Fruit fly (Drosophila melanogaster): ENCODE measurements around the gene CG18542.

DNA sequence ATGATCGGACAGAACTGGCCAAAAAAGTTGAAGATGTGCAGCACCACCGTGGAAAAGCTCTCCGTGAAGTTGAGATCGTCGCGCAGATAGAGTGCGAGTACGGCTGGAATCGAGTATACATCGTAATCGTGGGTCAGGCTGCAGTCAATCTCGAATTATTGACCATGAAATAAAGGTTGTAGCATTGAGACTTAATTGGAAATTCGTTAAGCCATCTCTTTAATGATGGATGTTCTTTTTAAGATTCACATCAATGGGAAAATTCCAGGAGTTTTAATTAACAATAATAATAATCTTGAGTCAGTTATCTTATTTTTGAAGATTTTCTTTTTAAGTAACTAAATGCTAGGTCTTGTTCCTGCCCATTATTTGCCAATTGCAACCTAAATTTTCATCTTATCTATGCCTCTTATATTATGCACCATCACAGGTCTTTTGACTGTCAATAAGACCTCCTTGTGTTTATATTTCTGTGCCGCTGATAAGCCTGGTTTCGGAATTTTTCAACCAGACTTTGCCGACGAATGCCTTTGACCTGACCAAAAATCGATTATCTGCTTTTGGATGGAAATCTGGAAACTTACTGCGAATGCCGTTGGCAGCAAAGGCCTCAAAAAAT lies 2.4 kb upstream of the CG18542 start:
- TF ChIP-seq CG32121 (GFP tag; IDR thresholded peaks at IDR 0.05) (no peak), CG10348 (GFP tag; IDR thresholded peaks at IDR 0.05) (no peak), EcR (GFP tag; optimal IDR thresholded peaks at IDR 0.05) (no peak), CG8159 (tag; optimal IDR thresholded peaks at IDR 0.05) (no peak), CG9948 (tag; optimal IDR thresholded peaks at IDR 0.05) (no peak), Snoo (tag; optimal IDR thresholded peaks at IDR 0.05) (no peak), CG13204 (GFP tag; optimal IDR thresholded peaks at IDR 0.05) (no peak), Pif1B (GFP tag; optimal IDR thresholded peaks at IDR 0.05) (no peak), CG4496 (GFP tag; IDR thresholded peaks at IDR 0.05) (no peak), CG14655 (GFP tag; optimal IDR thresholded peaks at IDR 0.05) (no peak)

All from whole organism, pupa.